Worm (Caenorhabditis elegans) whole organism, L1 larva: ENCODE results near the gene praf-3.
"Not testable (repeated sequence)": the region's sequence is repeated elsewhere in the genome, so short reads cannot be mapped to it uniquely, and the experiment has no call there.

Experiments used
- C04F5.9 ChIP-seq: sonication (generic microtip); optimal IDR thresholded peaks from 2 replicates; lab custom pipeline; 2016; ENCODE audit warnings: missing genetic modification characterization, missing compliant biosample characterization
- C34B4.2 ChIP-seq: sonication (generic microtip); optimal IDR thresholded peaks from 2 replicates; lab custom pipeline; 2017; ENCODE audit warnings: mild to moderate bottlenecking, missing genetic modification characterization, missing compliant biosample characterization
- F16B12.6 ChIP-seq: fragments of 150-350 bp; optimal IDR thresholded peaks from 2 replicates; lab custom pipeline; 2014; ENCODE audit warnings: missing biosample characterization, missing genetic modification characterization
- aha-1 ChIP-seq: fragments of 150-350 bp; optimal IDR thresholded peaks from 2 replicates; lab custom pipeline; 2014; ENCODE audit warnings: missing biosample characterization, missing genetic modification characterization
- aly-2 ChIP-seq: fragments of 150-350 bp; optimal IDR thresholded peaks from 2 replicates; lab custom pipeline; 2014; ENCODE audit warnings: missing biosample characterization, missing genetic modification characterization
- ceh-82 ChIP-seq, 3 experiments: fragments of 150-350 bp in 1 of 3; sonication (generic microtip) in 2 of 3; optimal IDR thresholded peaks; 2 replicates each; lab custom pipeline; 2014 to 2017; ENCODE audit warnings: missing biosample characterization in 3 of 3, missing genetic modification characterization in 3 of 3
- dpl-1 ChIP-seq, 3 experiments: fragments of 150-350 bp in 2 of 3; sonication (generic microtip) in 1 of 3; optimal IDR thresholded peaks; 2 replicates each; lab custom pipeline; 2014 to 2017; ENCODE audit warnings: missing biosample characterization in 3 of 3, missing genetic modification characterization in 3 of 3, missing genetic modification reagents in 3 of 3
- dsc-1 ChIP-seq: sonication (generic microtip); optimal IDR thresholded peaks from 2 replicates; lab custom pipeline; 2016; ENCODE audit warnings: mild to moderate bottlenecking, missing genetic modification characterization, missing compliant biosample characterization
- efl-1 ChIP-seq, 4 experiments: fragments of 150-350 bp; optimal IDR thresholded peaks in 3 of 4; peaks in 1 of 4; 1 replicate in 1 of 4; 2 replicates in 3 of 4; lab custom pipeline; 2014; ENCODE audit warnings: missing biosample characterization in 2 of 4, missing genetic modification characterization in 2 of 4, missing genetic modification reagents in 2 of 4
- egl-13 ChIP-seq: sonication (generic microtip); optimal IDR thresholded peaks from 2 replicates; lab custom pipeline; 2016; ENCODE audit warnings: missing genotype, missing genetic modification reagents, missing genetic modification characterization, missing compliant biosample characterization
- egl-27 ChIP-seq, 2 experiments: fragments of 150-350 bp in 1 of 2; sonication (generic microtip); optimal IDR thresholded peaks; 3 replicates each; lab custom pipeline; 2017 to 2018; ENCODE audit warnings: missing biosample characterization in 2 of 2, missing genetic modification characterization in 2 of 2, missing genetic modification reagents in 2 of 2
- elt-2 ChIP-seq: sonication (generic microtip); optimal IDR thresholded peaks from 2 replicates; lab custom pipeline; 2016; ENCODE audit warnings: missing genetic modification characterization, mild to moderate bottlenecking, inconsistent platforms, missing compliant biosample characterization, missing genetic modification reagents
- fkh-10 ChIP-seq: sonication (generic microtip); optimal IDR thresholded peaks from 2 replicates; lab custom pipeline; 2017; ENCODE audit warnings: missing biosample characterization, missing genetic modification reagents, missing genetic modification characterization
- hlh-17 ChIP-seq: fragments of 200-800 bp; sonication (Bioruptor generic); optimal IDR thresholded peaks from 2 replicates; lab custom pipeline; 2018; ENCODE audit warnings: missing genetic modification characterization, mild to moderate bottlenecking, missing compliant biosample characterization, moderate library complexity, borderline replicate concordance
- irx-1 ChIP-seq: sonication (generic microtip); optimal IDR thresholded peaks from 2 replicates; lab custom pipeline; 2016; ENCODE audit warnings: missing genetic modification characterization, missing compliant biosample characterization
- jun-1 ChIP-seq: fragments of 150-350 bp; optimal IDR thresholded peaks from 2 replicates; lab custom pipeline; 2014; ENCODE audit warnings: missing biosample characterization, missing genetic modification reagents, missing genetic modification characterization
- lin-13 ChIP-seq: fragments of 150-350 bp; optimal IDR thresholded peaks from 2 replicates; lab custom pipeline; 2014; ENCODE audit warnings: missing biosample characterization, missing genetic modification reagents, missing genetic modification characterization
- lin-14 ChIP-seq: fragments of 200-800 bp; sonication (Bioruptor generic); optimal IDR thresholded peaks from 2 replicates; lab custom pipeline; 2018; ENCODE audit warnings: mild to moderate bottlenecking, missing genetic modification characterization, moderate library complexity, missing compliant biosample characterization
- lin-15B ChIP-seq: fragments of 150-350 bp; sonication (generic microtip); optimal IDR thresholded peaks from 3 replicates; lab custom pipeline; 2014; ENCODE audit warnings: missing biosample characterization, missing genetic modification characterization
- lin-35 ChIP-seq, 2 experiments: fragments of 150-350 bp; optimal IDR thresholded peaks; 2 replicates each; lab custom pipeline; 2014; ENCODE audit warnings: missing biosample characterization in 2 of 2, missing genetic modification characterization in 2 of 2, missing genetic modification reagents in 2 of 2
- lir-3 ChIP-seq: sonication (generic microtip); optimal IDR thresholded peaks from 2 replicates; lab custom pipeline; 2016; ENCODE audit warnings: mild to moderate bottlenecking, missing genetic modification characterization, moderate library complexity, missing compliant biosample characterization; ENCODE audit not compliant: poor library complexity
- mab-9 ChIP-seq: fragments of 200-800 bp; sonication (Bioruptor generic); IDR thresholded peaks from 2 replicates; pipeline ENCODE4 v1.3.6; 2022; ENCODE audit warnings: missing genetic modification reagents, missing genetic modification characterization, missing compliant biosample characterization
- mdl-1 ChIP-seq, 2 experiments: fragments of 150-350 bp; optimal IDR thresholded peaks; 2 replicates each; lab custom pipeline; 2014 to 2017; ENCODE audit warnings: missing biosample characterization in 2 of 2, missing genetic modification characterization in 2 of 2, inconsistent platforms in 1 of 2
- mep-1 ChIP-seq: fragments of 150-350 bp; optimal IDR thresholded peaks from 2 replicates; lab custom pipeline; 2014; ENCODE audit warnings: missing biosample characterization, missing genetic modification characterization
- nhr-12 ChIP-seq: sonication (generic microtip); optimal IDR thresholded peaks from 2 replicates; lab custom pipeline; 2017; ENCODE audit warnings: missing biosample characterization, missing genetic modification characterization
- nhr-19 ChIP-seq: fragments of 200-800 bp; sonication (Bioruptor generic); conservative IDR thresholded peaks from 2 replicates; pipeline ENCODE4 v1.3.6; 2022; ENCODE audit warnings: missing genetic modification characterization, missing compliant biosample characterization
- nhr-237 ChIP-seq: fragments of 150-350 bp; optimal IDR thresholded peaks from 2 replicates; lab custom pipeline; 2014; ENCODE audit warnings: missing biosample characterization, missing genetic modification characterization
- nhr-28 ChIP-seq: fragments of 150-350 bp; optimal IDR thresholded peaks from 2 replicates; lab custom pipeline; 2014; ENCODE audit warnings: missing biosample characterization, missing genetic modification characterization
- nhr-85 ChIP-seq: sonication (generic microtip); peaks from one replicate; lab custom pipeline; 2016; ENCODE audit warnings: missing genetic modification characterization, inconsistent platforms, missing compliant biosample characterization
- pag-3 ChIP-seq: sonication (generic microtip); optimal IDR thresholded peaks from 2 replicates; lab custom pipeline; 2017; ENCODE audit warnings: missing genetic modification characterization, mild to moderate bottlenecking, missing compliant biosample characterization, antibody characterized with exemption, borderline replicate concordance; ENCODE audit not compliant: insufficient read depth
- rnt-1 ChIP-seq: sonication (generic microtip); optimal IDR thresholded peaks from 2 replicates; lab custom pipeline; 2016; ENCODE audit warnings: mild to moderate bottlenecking, missing genetic modification characterization, moderate library complexity, missing compliant biosample characterization
- skn-1 ChIP-seq: fragments of 150-350 bp; optimal IDR thresholded peaks from 2 replicates; lab custom pipeline; 2014; ENCODE audit warnings: missing biosample characterization, missing genetic modification characterization
- snu-23 ChIP-seq: sonication (generic microtip); optimal IDR thresholded peaks from 2 replicates; lab custom pipeline; 2016; ENCODE audit warnings: missing genetic modification characterization, missing compliant biosample characterization
- sptf-1 ChIP-seq: fragments of 150-350 bp; optimal IDR thresholded peaks from 2 replicates; lab custom pipeline; 2014; ENCODE audit warnings: missing biosample characterization, missing genetic modification characterization
- tlp-1 ChIP-seq: fragments of 150-350 bp; optimal IDR thresholded peaks from 2 replicates; lab custom pipeline; 2014; ENCODE audit warnings: missing biosample characterization, missing genetic modification characterization
- unc-98 ChIP-seq: fragments of 200-800 bp; sonication (Bioruptor generic); IDR thresholded peaks from 2 replicates; pipeline ENCODE4 v1.3.6; 2022; ENCODE audit warnings: missing genetic modification characterization, missing compliant biosample characterization
- vab-15 ChIP-seq: sonication (generic microtip); optimal IDR thresholded peaks from 2 replicates; lab custom pipeline; 2017; ENCODE audit warnings: missing genotype, mild to moderate bottlenecking, missing genetic modification characterization, missing compliant biosample characterization
- zag-1 ChIP-seq: fragments of 150-350 bp; optimal IDR thresholded peaks from 2 replicates; lab custom pipeline; 2014; ENCODE audit warnings: missing biosample characterization, missing genetic modification characterization
- zip-4 ChIP-seq: fragments of 200-800 bp; sonication (Bioruptor generic); optimal IDR thresholded peaks from 2 replicates; lab custom pipeline; 2018; ENCODE audit warnings: mild to moderate bottlenecking, missing genetic modification characterization, moderate library complexity, missing compliant biosample characterization

Gene praf-3

ce11 chrIV:8352036-8352435 is 27.7 kb upstream of the praf-3 start, which contains the start of gene F17E9.16:
Gene F17E9.16, plus strand, starts transcription at chrIV:8352336.
- TF ChIP-seq sptf-1 (tag; lab: Kevin White, UChicago); fkh-10; egl-27 (tag; optimal IDR thresholded peaks at IDR 0.05; lab: Kevin White, UChicago): not testable (repeated sequence)

ce11 chrIV:8354572-8354971 is 25.2 kb upstream of the praf-3 start, which contains the start of gene F17E9.3:
Gene F17E9.3, plus strand, starts transcription at chrIV:8354872.
- no peak for TF ChIP-seq zip-4 (GFP tag; lab: Kevin White, UChicago)
- no peak for TF ChIP-seq C34B4.2 (tag; lab: Kevin White, UChicago)
- no peak for TF ChIP-seq lin-35 (GFP tag; optimal IDR thresholded peaks at IDR 0.05; lab: Kevin White, UChicago)
- TF ChIP-seq tlp-1 (tag; lab: Kevin White, UChicago) = no peak
- no peak for TF ChIP-seq nhr-237
- TF ChIP-seq nhr-12 (tag; lab: Kevin White, UChicago) = no peak
- no peak for TF ChIP-seq unc-98 (GFP tag; lab: Robert Waterston, UW)
- no peak for TF ChIP-seq C04F5.9 (tag; lab: Kevin White, UChicago)
- no peak for TF ChIP-seq mdl-1 (tag; optimal IDR thresholded peaks at IDR 0.05; lab: Kevin White, UChicago)
- no peak for TF ChIP-seq nhr-85 (tag; lab: Kevin White, UChicago)
- no peak for TF ChIP-seq snu-23 (GFP tag; lab: Kevin White, UChicago)

ce11 chrIV:8355592-8355991 is 24.2 kb upstream of the praf-3 start, which contains the start of the genes F17E9.2 and col-116:
Gene F17E9.2, plus strand, starts transcription at chrIV:8355892.
Gene col-116, plus strand, starts transcription at chrIV:8355906.
- TF ChIP-seq irx-1 (tag; lab: Kevin White, UChicago) (no peak), dsc-1 (tag; lab: Kevin White, UChicago) (no peak), nhr-28 (tag; lab: Kevin White, UChicago) (no peak), efl-1 (optimal IDR thresholded peaks at IDR 0.05; lab: Kevin White, UChicago) (no peak), efl-1 (GFP tag; optimal IDR thresholded peaks at IDR 0.05 in 1 of 2; lab: Kevin White, UChicago) (peak in 1 of 2 experiments; percentile 60)

- TF ChIP-seq efl-1 (optimal IDR thresholded peaks at IDR 0.05; lab: Kevin White, UChicago) = no peak
- TF ChIP-seq efl-1 (GFP tag; optimal IDR thresholded peaks at IDR 0.05 in 1 of 2; lab: Kevin White, UChicago) = peak in 1 of 2 experiments; percentile 81
- TF ChIP-seq zag-1 (tag; lab: Kevin White, UChicago) = no peak
- TF ChIP-seq lin-15B (tag; lab: Kevin White, UChicago) = no peak
- TF ChIP-seq, all 84 proteins: peak for 1
Observed at ce11 chrIV:8357299-8357698, 22.5 kb upstream of the praf-3 start.

- TF ChIP-seq pag-3 (tag; lab: Kevin White, UChicago) (no peak), elt-2 (tag; lab: Kevin White, UChicago) (no peak), hlh-17 (GFP tag; lab: Kevin White, UChicago) (no peak), aha-1 (tag; lab: Kevin White, UChicago) (no peak), lin-13 (GFP tag; lab: Kevin White, UChicago) (no peak), mep-1 (tag; lab: Kevin White, UChicago) (no peak), nhr-19 (GFP tag; lab: Robert Waterston, UW) (no peak), skn-1 (tag; lab: Kevin White, UChicago) (no peak), nhr-28 (tag; lab: Kevin White, UChicago) (no peak), mdl-1 (tag; optimal IDR thresholded peaks at IDR 0.05; lab: Kevin White, UChicago) (no peak), aly-2 (tag; lab: Kevin White, UChicago) (no peak)
Observed at ce11 chrIV:8358492-8358891, 21.3 kb upstream of the praf-3 start, which contains the start of gene D2096.13. Gene D2096.13, minus strand, starts transcription at chrIV:8358592.

ce11 chrIV:8359716-8360407 is 19.9 kb upstream of the praf-3 start, which contains the start of gene D2096.5:
Gene D2096.5, minus strand, starts transcription at chrIV:8359766.
- TF ChIP-seq vab-15 (tag; lab: Kevin White, UChicago) (no peak), lir-3 (tag; lab: Kevin White, UChicago) (no peak), efl-1 (optimal IDR thresholded peaks at IDR 0.05; lab: Kevin White, UChicago) (peak; percentile 37 to 52), efl-1 (GFP tag; optimal IDR thresholded peaks at IDR 0.05 in 1 of 2; lab: Kevin White, UChicago) (peak in 1 of 2 experiments; percentile 27), dpl-1 (GFP tag; optimal IDR thresholded peaks at IDR 0.05; lab: Kevin White, UChicago) (peak in 1 of 3 experiments; percentile 46), lin-35 (GFP tag; optimal IDR thresholded peaks at IDR 0.05; lab: Kevin White, UChicago) (peak in 1 of 2 experiments; percentile 47), jun-1 (tag; lab: Kevin White, UChicago) (no peak), ceh-82 (tag; optimal IDR thresholded peaks at IDR 0.05; lab: Kevin White, UChicago) (no peak), rnt-1 (tag; lab: Kevin White, UChicago) (no peak), mab-9 (GFP tag; lab: Robert Waterston, UW) (no peak), lin-14 (GFP tag; lab: Kevin White, UChicago) (peak; percentile 59), C34B4.2 (tag; lab: Kevin White, UChicago) (no peak), egl-13 (peak; percentile 34), F16B12.6 (tag; lab: Kevin White, UChicago) (no peak), sptf-1 (tag; lab: Kevin White, UChicago) (no peak)
